Worm (Caenorhabditis elegans) whole organism, L1 larva: Measurements from ENCODE around the gene trcs-1.

Experiments
- Y116A8C.19 ChIP-seq: sonication (generic microtip); optimal IDR thresholded peaks from 2 replicates; lab custom pipeline; 2016; ENCODE audit warnings: missing compliant biosample characterization, missing genetic modification characterization, borderline replicate concordance
- blmp-1 ChIP-seq: fragments of 150-350 bp; optimal IDR thresholded peaks from 2 replicates; lab custom pipeline; 2014; ENCODE audit warnings: missing biosample characterization, missing genetic modification characterization
- egl-13 ChIP-seq: sonication (generic microtip); optimal IDR thresholded peaks from 2 replicates; lab custom pipeline; 2016; ENCODE audit warnings: missing genotype, missing genetic modification reagents, missing genetic modification characterization, missing compliant biosample characterization
- elt-2 ChIP-seq: sonication (generic microtip); optimal IDR thresholded peaks from 2 replicates; lab custom pipeline; 2016; ENCODE audit warnings: missing genetic modification characterization, mild to moderate bottlenecking, inconsistent platforms, missing compliant biosample characterization, missing genetic modification reagents
- elt-3 ChIP-seq, 6 experiments: fragments of 150-350 bp in 1 of 6; sonication (generic microtip); optimal IDR thresholded peaks; 2 replicates each; lab custom pipeline; 2017 to 2018; ENCODE audit warnings: missing biosample characterization in 6 of 6, missing genetic modification characterization in 6 of 6, inconsistent platforms in 1 of 6
- fkh-8 ChIP-seq: sonication (generic microtip); optimal IDR thresholded peaks from 2 replicates; lab custom pipeline; 2016; ENCODE audit warnings: mild to moderate bottlenecking, missing genetic modification characterization, missing compliant biosample characterization
- lin-39 ChIP-seq: fragments of 150-350 bp; optimal IDR thresholded peaks from 2 replicates; lab custom pipeline; 2014; ENCODE audit warnings: missing biosample characterization, missing genetic modification reagents, missing genetic modification characterization
- nhr-20 ChIP-seq: sonication (generic microtip); optimal IDR thresholded peaks from 2 replicates; lab custom pipeline; 2016; ENCODE audit warnings: mild to moderate bottlenecking, missing genetic modification characterization, missing compliant biosample characterization
- nhr-90 ChIP-seq: sonication (generic microtip); optimal IDR thresholded peaks from 2 replicates; lab custom pipeline; 2016; ENCODE audit warnings: mild to moderate bottlenecking, missing genetic modification characterization, missing compliant biosample characterization; ENCODE audit not compliant: poor library complexity
- pqm-1 ChIP-seq: sonication (generic microtip); optimal IDR thresholded peaks from 3 replicates; lab custom pipeline; 2017; ENCODE audit warnings: missing biosample characterization, missing genetic modification characterization
- snpc-4 ChIP-seq: fragments of 150-350 bp; optimal IDR thresholded peaks from 2 replicates; lab custom pipeline; 2014; ENCODE audit warnings: missing biosample characterization, missing genetic modification characterization
- sox-4 ChIP-seq: sonication (generic microtip); optimal IDR thresholded peaks from 2 replicates; lab custom pipeline; 2016; ENCODE audit warnings: missing genetic modification characterization, missing compliant biosample characterization
- sup-37 ChIP-seq: fragments of 200-800 bp; sonication (Bioruptor generic); optimal IDR thresholded peaks from 2 replicates; lab custom pipeline; 2018; ENCODE audit warnings: mild to moderate bottlenecking, missing genetic modification characterization, missing compliant biosample characterization
- ztf-11 ChIP-seq, 2 experiments: sonication (generic microtip); optimal IDR thresholded peaks; 2 replicates each; lab custom pipeline; 2016 to 2017; ENCODE audit warnings: missing genetic modification characterization in 2 of 2, missing biosample characterization in 1 of 2, missing compliant biosample characterization in 1 of 2

ce11 chrIV:9610923-9611322 is 22.3 kb upstream of the trcs-1 start:
- TF ChIP-seq fkh-8 (tag; lab: Kevin White, UChicago): no peak
- TF ChIP-seq nhr-20 (tag; lab: Kevin White, UChicago): no peak
- TF ChIP-seq elt-3 (tag; optimal IDR thresholded peaks at IDR 0.05; lab: Kevin White, UChicago): no peak
- no peak for TF ChIP-seq snpc-4
- no peak for TF ChIP-seq Y116A8C.19 (tag; lab: Kevin White, UChicago)
- no peak for TF ChIP-seq egl-13 (tag; lab: Kevin White, UChicago)
- TF ChIP-seq pqm-1: no peak
- TF ChIP-seq blmp-1: no peak
- no peak for TF ChIP-seq sup-37 (GFP tag; lab: Kevin White, UChicago)
- TF ChIP-seq sox-4 (tag; lab: Kevin White, UChicago): no peak
- no peak for TF ChIP-seq lin-39 (tag; lab: Kevin White, UChicago)
- no peak for TF ChIP-seq nhr-90 (tag; lab: Kevin White, UChicago)
- no peak for TF ChIP-seq elt-2 (tag; lab: Kevin White, UChicago)
- no peak for TF ChIP-seq ztf-11 (tag; optimal IDR thresholded peaks at IDR 0.05; lab: Kevin White, UChicago)
